Worm (Caenorhabditis elegans): ENCODE measurements around the gene ZK470.2.

ZK470.2 gene

DNA sequence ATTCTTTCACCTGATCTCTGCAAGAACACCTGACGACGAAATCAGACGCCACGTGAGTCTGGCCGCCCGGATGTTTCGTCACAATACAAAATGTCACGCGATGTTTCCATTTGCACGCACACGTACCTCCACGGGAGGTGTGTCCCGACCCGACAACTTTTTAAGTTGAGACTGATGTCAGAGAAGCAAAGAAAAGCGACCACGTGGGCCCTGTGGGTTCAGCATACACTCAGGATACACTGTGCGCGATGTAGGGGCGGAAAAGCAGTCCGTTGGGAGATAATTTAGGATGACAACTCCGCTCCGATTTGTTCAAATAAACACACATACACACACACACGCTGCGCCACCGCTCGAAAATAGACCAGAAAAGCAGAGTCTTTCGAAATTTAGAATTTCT lies 7.2 kb downstream of the ZK470.2 start:
- TF ChIP-seq Y53G8AR.9 (GFP tag; conservative IDR thresholded peaks at IDR 0.05) (peak; percentile 42; the same call in 1 of the 2 replicates), cebp-1 (GFP tag; IDR thresholded peaks at IDR 0.05) (peak; percentile 90), cebp-1 (tag; optimal IDR thresholded peaks at IDR 0.05) (peak; percentile 98), lin-54 (GFP tag; optimal IDR thresholded peaks at IDR 0.05) (peak; percentile 32), B0261.1 (tag; optimal IDR thresholded peaks at IDR 0.05) (no peak), ztf-26 (tag; optimal IDR thresholded peaks at IDR 0.05) (peak; percentile 90), dox-1 (GFP tag; IDR thresholded peaks at IDR 0.05) (peak; percentile 71), hmg-1.2 (GFP tag; IDR thresholded peaks at IDR 0.05) (peak; percentile 46), ama-1 (optimal IDR thresholded peaks at IDR 0.05) (no peak), ama-1 (GFP tag; optimal IDR thresholded peaks at IDR 0.05) (peak in 1 of 2 experiments; percentile 52), bed-1 (GFP tag; IDR thresholded peaks at IDR 0.05) (no peak), sptf-2 (GFP tag; optimal IDR thresholded peaks at IDR 0.05) (no peak), efl-1 (GFP tag; optimal IDR thresholded peaks at IDR 0.05) (no peak), egl-18 (GFP tag; IDR thresholded peaks at IDR 0.05) (no peak), die-1 (tag; optimal IDR thresholded peaks at IDR 0.05) (peak; percentile 17), hlh-26 (GFP tag; conservative IDR thresholded peaks at IDR 0.05) (no peak), repo-1 (tag; optimal IDR thresholded peaks at IDR 0.05) (no peak), nhr-179 (tag; optimal IDR thresholded peaks at IDR 0.05) (no peak), K12H6.12 (tag; optimal IDR thresholded peaks at IDR 0.05) (peak; percentile 66), let-526 (GFP tag; IDR thresholded peaks at IDR 0.05) (peak; percentile 87), ztf-6 (GFP tag; IDR thresholded peaks at IDR 0.05) (no peak), zim-3 (tag; optimal IDR thresholded peaks at IDR 0.05) (no peak), pbrm-1 (GFP tag; IDR thresholded peaks at IDR 0.05) (peak; percentile 65; the same call in 1 of the 2 replicates), lin-26 (GFP tag; IDR thresholded peaks at IDR 0.05) (peak; percentile 51; the same call in 1 of the 2 replicates), ceh-27 (GFP tag; optimal IDR thresholded peaks at IDR 0.05) (peak; percentile 47), lin-35 (GFP tag; optimal IDR thresholded peaks at IDR 0.05) (peak in 1 of 3 experiments; percentile 39), lin-40 (tag; optimal IDR thresholded peaks at IDR 0.05) (peak; percentile 41), tlf-1 (GFP tag; optimal IDR thresholded peaks at IDR 0.05) (peak; percentile 50), nhr-90 (tag; optimal IDR thresholded peaks at IDR 0.05) (peak; percentile 41), egl-44 (GFP tag; IDR thresholded peaks at IDR 0.05) (peak; percentile 68; the same call in 1 of the 2 replicates), zfh-2 (GFP tag; conservative IDR thresholded peaks at IDR 0.05) (peak; percentile 83), hlh-12 (tag; optimal IDR thresholded peaks at IDR 0.05) (no peak), K11D2.4 (GFP tag; IDR thresholded peaks at IDR 0.05) (peak; percentile 86), ets-4 (GFP tag; optimal IDR thresholded peaks at IDR 0.05) (peak; percentile 38), nfya-2 (GFP tag; IDR thresholded peaks at IDR 0.05) (no peak), mxl-1 (tag; optimal IDR thresholded peaks at IDR 0.05) (peak; percentile 46), cebp-2 (GFP tag; IDR thresholded peaks at IDR 0.05) (no peak), madf-8 (GFP tag; conservative IDR thresholded peaks at IDR 0.05) (no peak), gei-17 (GFP tag; optimal IDR thresholded peaks at IDR 0.05) (peak; percentile 52), atf-7 (tag; optimal IDR thresholded peaks at IDR 0.05) (peak; percentile 64), attf-5 (GFP tag; optimal IDR thresholded peaks at IDR 0.05) (peak; percentile 71), snpc-4 (GFP tag; optimal IDR thresholded peaks at IDR 0.05) (no peak), snpc-4 (tag; optimal IDR thresholded peaks at IDR 0.05) (peak in 2 of 4 experiments; percentile 49 to 57), madf-3 (GFP tag; IDR thresholded peaks at IDR 0.05) (0 out of 2 replicates have a peak, but pooled peaks have one; percentile 15), ztf-22 (GFP tag; optimal IDR thresholded peaks at IDR 0.05) (peak; percentile 85), mel-28 (tag; optimal IDR thresholded peaks at IDR 0.05; ENCODE audit: borderline replicate concordance) (peak; percentile 1), madf-10 (tag; optimal IDR thresholded peaks at IDR 0.05) (peak; percentile 51), F37B4.10 (GFP tag; IDR thresholded peaks at IDR 0.05) (0 out of 2 replicates have a peak, but pooled peaks have one; percentile 63), nhr-80 (tag; optimal IDR thresholded peaks at IDR 0.05) (peak; percentile 52), rcor-1 (GFP tag; IDR thresholded peaks at IDR 0.05) (no peak)

Data from whole organism, young adult.